Worm (Caenorhabditis elegans) whole organism, L4 larva: ENCODE data around the gene his-42.

Experiments
- F26F4.8 ChIP-seq: fragments of 200-800 bp; sonication (Bioruptor generic); conservative IDR thresholded peaks from 2 replicates; pipeline ENCODE4 v1.3.6; 2022; ENCODE audit warnings: missing genetic modification characterization, missing compliant biosample characterization
- F37D6.2 ChIP-seq: sonication (generic microtip); optimal IDR thresholded peaks from 2 replicates; lab custom pipeline; 2016; ENCODE audit warnings: mild to moderate bottlenecking, missing genetic modification characterization, missing compliant biosample characterization
- F49E8.2 ChIP-seq: sonication (generic microtip); optimal IDR thresholded peaks from 2 replicates; lab custom pipeline; 2016; ENCODE audit warnings: missing compliant biosample characterization, mild to moderate bottlenecking, missing genetic modification characterization, borderline replicate concordance
- Y48G9A.11 ChIP-seq: fragments of 200-800 bp; sonication (Bioruptor generic); IDR thresholded peaks from 2 replicates; pipeline ENCODE4 v1.3.6; 2022; ENCODE audit warnings: missing genetic modification reagents, missing genetic modification characterization, missing compliant biosample characterization
- aha-1 ChIP-seq: fragments of 150-350 bp; peaks from one replicate; lab custom pipeline; 2014; ENCODE audit warnings: missing biosample characterization, missing genetic modification characterization
- ama-1 ChIP-seq: fragments of 150-350 bp; optimal IDR thresholded peaks from 2 replicates; lab custom pipeline; 2014; ENCODE audit warnings: inconsistent platforms, mixed read lengths
- cey-2 ChIP-seq: sonication (generic microtip); optimal IDR thresholded peaks from 3 replicates; lab custom pipeline; 2017; ENCODE audit warnings: missing genetic modification characterization, mild to moderate bottlenecking, missing compliant biosample characterization, antibody characterized with exemption, borderline replicate concordance; ENCODE audit not compliant: insufficient read depth
- daf-12 ChIP-seq: fragments of 150-350 bp; optimal IDR thresholded peaks from 2 replicates; lab custom pipeline; 2014; ENCODE audit warnings: missing biosample characterization, missing genetic modification reagents, missing genetic modification characterization
- daf-16 ChIP-seq, 3 experiments: sonication (generic microtip); optimal IDR thresholded peaks; 2 replicates each; lab custom pipeline; 2016 to 2017; ENCODE audit warnings: missing genetic modification characterization in 3 of 3, missing genetic modification reagents in 3 of 3, mild to moderate bottlenecking in 2 of 3, missing compliant biosample characterization in 2 of 3, missing biosample characterization in 1 of 3, moderate library complexity in 1 of 3
- daf-8 ChIP-seq: fragments of 200-800 bp; sonication (Bioruptor generic); IDR thresholded peaks from 2 replicates; pipeline ENCODE4 v1.3.6; 2022; ENCODE audit warnings: missing genetic modification characterization, missing compliant biosample characterization
- dmd-6 ChIP-seq: fragments of 200-800 bp; sonication (Bioruptor generic); IDR thresholded peaks from 2 replicates; pipeline ENCODE4 v1.3.6; 2022; ENCODE audit warnings: missing genetic modification reagents, missing genetic modification characterization, missing compliant biosample characterization
- dmd-8 ChIP-seq: fragments of 200-800 bp; sonication (Bioruptor generic); IDR thresholded peaks from 2 replicates; pipeline ENCODE4 v1.3.6; 2022; ENCODE audit warnings: missing genetic modification characterization, missing compliant biosample characterization
- dmd-9 ChIP-seq: fragments of 200-800 bp; sonication (Bioruptor generic); IDR thresholded peaks from 2 replicates; pipeline ENCODE4 v1.3.6; 2022; ENCODE audit warnings: missing genetic modification reagents, missing genetic modification characterization, missing compliant biosample characterization
- dpl-1 ChIP-seq: fragments of 150-350 bp; optimal IDR thresholded peaks from 2 replicates; lab custom pipeline; 2014; ENCODE audit warnings: missing biosample characterization, missing genetic modification reagents, missing genetic modification characterization
- dve-1 ChIP-seq: sonication (generic microtip); optimal IDR thresholded peaks from 2 replicates; lab custom pipeline; 2017; ENCODE audit warnings: antibody characterized with exemption, mild to moderate bottlenecking, missing genetic modification characterization, missing compliant biosample characterization; ENCODE audit not compliant: insufficient read depth
- hif-1 ChIP-seq, 2 experiments: sonication (generic microtip); optimal IDR thresholded peaks; 2 replicates each; lab custom pipeline; 2016 to 2017; ENCODE audit warnings: missing compliant biosample characterization in 2 of 2, missing genetic modification characterization in 2 of 2, missing genetic modification reagents in 2 of 2, missing genotype in 2 of 2, mild to moderate bottlenecking in 1 of 2
- hlh-11 ChIP-seq: fragments of 200-800 bp; sonication (Bioruptor generic); optimal IDR thresholded peaks from 2 replicates; lab custom pipeline; 2018; ENCODE audit warnings: mild to moderate bottlenecking, missing genetic modification characterization, missing compliant biosample characterization
- jun-1 ChIP-seq: fragments of 150-350 bp; optimal IDR thresholded peaks from 2 replicates; lab custom pipeline; 2014; ENCODE audit warnings: missing biosample characterization, missing genetic modification reagents, missing genetic modification characterization
- lin-15B ChIP-seq: fragments of 150-350 bp; sonication (generic microtip); optimal IDR thresholded peaks from 3 replicates; lab custom pipeline; 2014; ENCODE audit warnings: missing biosample characterization, missing genetic modification characterization
- lin-38 ChIP-seq: fragments of 200-800 bp; sonication (Bioruptor generic); IDR thresholded peaks from 2 replicates; pipeline ENCODE4 v1.3.6; 2022; ENCODE audit warnings: missing genetic modification reagents, missing genetic modification characterization, missing compliant biosample characterization
- madf-5 ChIP-seq, 2 experiments: fragments of 200-800 bp; sonication (Bioruptor generic); IDR thresholded peaks; 2 replicates each; pipeline ENCODE4 v1.3.6; 2022; ENCODE audit warnings: missing compliant biosample characterization in 2 of 2, missing genetic modification characterization in 2 of 2
- mdt-29 ChIP-seq: fragments of 200-800 bp; sonication (Bioruptor generic); IDR thresholded peaks from 2 replicates; pipeline ENCODE4 v1.3.6; 2022; ENCODE audit warnings: missing genetic modification reagents, missing genetic modification characterization, missing compliant biosample characterization
- mep-1 ChIP-seq: fragments of 150-350 bp; sonication (generic microtip); optimal IDR thresholded peaks from 3 replicates; lab custom pipeline; 2014; ENCODE audit warnings: missing biosample characterization, missing genetic modification characterization
- mes-2 ChIP-seq: sonication (generic microtip); optimal IDR thresholded peaks from 2 replicates; lab custom pipeline; 2016; ENCODE audit warnings: missing genotype, mild to moderate bottlenecking, missing genetic modification characterization, missing compliant biosample characterization; ENCODE audit not compliant: poor library complexity, severe bottlenecking
- mxl-2 ChIP-seq: fragments of 200-800 bp; sonication (Bioruptor generic); conservative IDR thresholded peaks from 2 replicates; pipeline ENCODE4 v1.3.6; 2022; ENCODE audit warnings: missing genetic modification reagents, missing genetic modification characterization, missing compliant biosample characterization
- nhr-11 ChIP-seq: fragments of 150-350 bp; optimal IDR thresholded peaks from 2 replicates; lab custom pipeline; 2014; ENCODE audit warnings: missing biosample characterization, missing genetic modification characterization
- nhr-28 ChIP-seq: fragments of 150-350 bp; optimal IDR thresholded peaks from 2 replicates; lab custom pipeline; 2014; ENCODE audit warnings: missing biosample characterization, missing genetic modification characterization
- nhr-42 ChIP-seq: fragments of 200-800 bp; sonication (Bioruptor generic); IDR thresholded peaks from 2 replicates; pipeline ENCODE4 v1.3.6; 2022; ENCODE audit warnings: missing genetic modification characterization, missing compliant biosample characterization
- nhr-77 ChIP-seq: fragments of 150-350 bp; optimal IDR thresholded peaks from 2 replicates; lab custom pipeline; 2014; ENCODE audit warnings: missing biosample characterization, missing genetic modification characterization
- php-3 ChIP-seq: fragments of 200-800 bp; sonication (Bioruptor generic); IDR thresholded peaks from 2 replicates; pipeline ENCODE4 v1.3.6; 2022; ENCODE audit warnings: missing genetic modification reagents, missing genetic modification characterization, missing compliant biosample characterization
- pqm-1 ChIP-seq: sonication (generic microtip); optimal IDR thresholded peaks from 2 replicates; lab custom pipeline; 2017; ENCODE audit warnings: missing biosample characterization, missing genetic modification characterization
- set-16 ChIP-seq: fragments of 200-800 bp; sonication (Bioruptor generic); IDR thresholded peaks from 2 replicates; pipeline ENCODE4 v1.3.6; 2022; ENCODE audit warnings: missing genetic modification reagents, missing genetic modification characterization, missing compliant biosample characterization
- spr-1 ChIP-seq: sonication (generic microtip); optimal IDR thresholded peaks from 2 replicates; lab custom pipeline; 2016; ENCODE audit warnings: mild to moderate bottlenecking, missing genetic modification characterization, missing compliant biosample characterization
- unc-62 ChIP-seq, 3 experiments: fragments of 150-350 bp in 1 of 3; sonication (generic microtip); optimal IDR thresholded peaks in 2 of 3; peaks in 1 of 3; 1 replicate in 1 of 3; 2 replicates in 2 of 3; lab custom pipeline; 2014 to 2017; ENCODE audit warnings: missing biosample characterization in 3 of 3, missing genetic modification characterization in 3 of 3, missing genetic modification reagents in 3 of 3, missing genotype in 1 of 3
- zip-2 ChIP-seq: fragments of 150-350 bp; optimal IDR thresholded peaks from 2 replicates; lab custom pipeline; 2014; ENCODE audit warnings: missing biosample characterization, missing genetic modification characterization
- ztf-7 ChIP-seq: fragments of 150-350 bp; optimal IDR thresholded peaks from 2 replicates; lab custom pipeline; 2014; ENCODE audit warnings: missing biosample characterization, missing genetic modification characterization

The his-42 gene

DNA sequence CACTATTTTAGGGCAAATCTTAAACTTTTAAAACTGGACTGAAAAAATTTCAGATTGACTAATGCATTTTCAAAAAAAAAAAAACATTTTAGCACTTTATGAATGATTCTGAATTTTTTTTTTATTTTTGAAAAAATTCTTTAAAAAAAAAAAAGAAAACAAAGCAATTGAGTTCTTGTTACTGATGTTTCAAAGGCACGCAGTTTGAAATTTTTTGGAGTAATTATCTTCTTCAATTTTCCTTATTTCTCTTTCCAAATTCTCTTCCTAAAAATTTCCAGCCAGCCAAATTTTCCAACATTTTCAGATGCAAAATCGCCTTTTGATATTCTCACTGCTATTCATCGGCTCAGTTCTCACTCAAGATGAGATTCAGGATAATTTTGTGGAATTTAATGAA, 23.5 kb upstream of the his-42 start, which contains the start of gene F08G2.8:
Gene F08G2.8 (plus strand): TSS at position 301 of the 400 bp plus-strand sequence.
- no peak for TF ChIP-seq dmd-9 (GFP tag; lab: Robert Waterston, UW)
- no peak for TF ChIP-seq jun-1
- TF ChIP-seq nhr-11 (tag; lab: Kevin White, UChicago): no peak
- no peak for TF ChIP-seq hlh-11
- TF ChIP-seq dve-1 (tag; lab: Kevin White, UChicago): no peak
- TF ChIP-seq ztf-7: no peak
- TF ChIP-seq F37D6.2 (tag; lab: Kevin White, UChicago): no peak
- TF ChIP-seq mdt-29 (GFP tag; lab: Robert Waterston, UW): no peak
- no peak for TF ChIP-seq nhr-42

DNA sequence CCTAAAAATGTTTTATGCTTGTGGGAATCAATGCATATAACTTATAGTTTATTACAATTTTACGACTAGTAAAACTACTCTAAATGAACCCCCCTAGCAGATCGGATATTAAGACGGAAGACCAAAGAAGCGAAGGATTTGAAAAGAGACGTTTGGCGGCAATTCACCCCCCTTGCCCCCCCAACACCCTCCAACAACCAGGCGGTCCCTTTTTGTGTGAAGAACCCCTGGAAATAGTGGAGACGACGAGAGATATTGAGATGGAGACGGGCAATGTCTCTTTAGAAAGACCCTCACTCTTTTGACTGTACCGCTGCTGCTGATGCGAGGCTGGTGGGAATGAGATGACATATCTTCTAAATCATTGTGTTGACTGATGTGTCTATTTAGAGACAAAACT, 18.9 kb upstream of the his-42 start:
- TF ChIP-seq daf-8 (no peak), aha-1 (peak; percentile 14)

DNA sequence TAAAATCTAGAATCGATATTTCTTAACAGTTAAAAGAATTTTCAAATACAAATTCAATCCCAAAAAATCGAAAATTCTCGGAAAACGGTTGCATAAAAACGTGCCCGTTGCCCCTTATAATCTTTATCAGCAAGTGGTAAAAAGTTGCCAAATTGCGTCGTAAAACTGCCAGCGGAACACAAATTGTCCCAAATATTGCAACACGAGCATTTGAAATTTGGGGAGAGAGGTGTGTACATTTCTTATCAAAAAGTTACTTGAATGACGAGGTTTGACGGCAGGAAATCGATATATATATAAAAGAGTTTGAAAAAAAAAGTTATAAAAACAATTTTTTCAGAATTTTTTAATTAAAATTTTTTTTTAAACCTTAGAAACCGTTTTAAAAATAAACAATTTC, 17.5 kb upstream of the his-42 start:
- no peak for TF ChIP-seq Y48G9A.11
- TF ChIP-seq spr-1 (tag; lab: Kevin White, UChicago): no peak
- no peak for TF ChIP-seq lin-15B (tag; lab: Kevin White, UChicago)
- no peak for TF ChIP-seq dmd-8 (GFP tag; lab: Robert Waterston, UW)
- TF ChIP-seq F49E8.2 (tag; lab: Kevin White, UChicago): no peak
- no peak for TF ChIP-seq jun-1
- no peak for TF ChIP-seq daf-12 (tag; lab: Kevin White, UChicago)
- peak; percentile 61 for TF ChIP-seq hlh-11
- peak; percentile 88 for TF ChIP-seq php-3 (GFP tag; lab: Robert Waterston, UW)
- peak; percentile 7 for TF ChIP-seq mep-1 (tag; lab: Kevin White, UChicago)
- TF ChIP-seq daf-16 (GFP tag; optimal IDR thresholded peaks at IDR 0.05; lab: Kevin White, UChicago): no peak
- TF ChIP-seq daf-16 (tag; optimal IDR thresholded peaks at IDR 0.05; lab: Kevin White, UChicago): peak; percentile 72
- no peak for TF ChIP-seq ama-1
- TF ChIP-seq dmd-6 (GFP tag; lab: Robert Waterston, UW): peak; percentile 67; the same call in 1 of the 2 replicates
- no peak for TF ChIP-seq hif-1 (tag; optimal IDR thresholded peaks at IDR 0.05; lab: Kevin White, UChicago)
- peak; percentile 38 for TF ChIP-seq mes-2
- TF ChIP-seq mxl-2 (GFP tag; lab: Robert Waterston, UW): no peak
- peak; percentile 79 for TF ChIP-seq nhr-28 (tag; lab: Kevin White, UChicago)
- no peak for TF ChIP-seq cey-2 (tag; lab: Kevin White, UChicago)
- TF ChIP-seq dpl-1: peak; percentile 2
- no peak for TF ChIP-seq zip-2 (tag; lab: Kevin White, UChicago)
- TF ChIP-seq aha-1: no peak
- TF ChIP-seq pqm-1 (tag; lab: Kevin White, UChicago): peak; percentile 89
- no peak for TF ChIP-seq F26F4.8 (GFP tag; lab: Robert Waterston, UW)
- TF ChIP-seq nhr-77 (tag; lab: Kevin White, UChicago): peak; percentile 82
- TF ChIP-seq dve-1 (tag; lab: Kevin White, UChicago): peak; percentile 67
- no peak for TF ChIP-seq set-16 (GFP tag; lab: Robert Waterston, UW)
- TF ChIP-seq unc-62 (GFP tag; optimal IDR thresholded peaks at IDR 0.05 in 1 of 2; lab: Kevin White, UChicago): peak in 1 of 2 experiments; percentile 6
- TF ChIP-seq unc-62 (tag; optimal IDR thresholded peaks at IDR 0.05; lab: Kevin White, UChicago): no peak
- TF ChIP-seq madf-5 (GFP tag; IDR thresholded peaks at IDR 0.05; lab: Robert Waterston, UW): no peak

DNA sequence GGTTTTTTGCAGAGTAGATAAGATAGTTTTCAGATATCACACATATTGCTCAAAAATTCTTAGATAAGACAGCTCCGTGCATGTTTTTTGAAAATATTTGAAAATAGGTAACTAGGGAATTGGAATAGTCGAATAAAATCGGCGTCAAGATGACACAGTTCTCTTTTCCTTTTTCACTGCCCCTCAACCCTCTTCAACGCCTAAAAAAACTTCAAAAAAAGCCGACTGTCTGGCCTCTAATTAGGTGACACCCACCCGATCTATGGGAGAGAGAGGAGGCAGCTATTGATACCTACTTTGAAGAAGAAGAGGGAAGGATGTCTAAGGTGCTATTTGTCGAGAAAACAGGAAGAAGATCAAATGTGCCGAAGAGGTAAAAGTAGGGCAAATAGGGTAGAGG, 13.8 kb upstream of the his-42 start:
- TF ChIP-seq lin-38 (GFP tag; lab: Robert Waterston, UW): no peak
- peak; percentile 93 for TF ChIP-seq aha-1
